Fruit fly (Drosophila melanogaster): ENCODE data around the gene Exo84.
A peak's percentile ranks its signal among the peaks of the same experiment; 100 is the strongest.

Gene Exo84

dm6 chr3R:26041417-26042101 lies 10.5 kb downstream of the Exo84 start, which contains the start of gene gro (continued):
- TF ChIP-seq Taf1 (GFP tag; IDR thresholded peaks at IDR 0.05) = 0 out of 2 replicates have a peak, but pooled peaks have one; percentile 50
- 0 out of 3 replicates have a peak, but pooled peaks have one; percentile 43 for TF ChIP-seq CG7357 (GFP tag; IDR thresholded peaks at IDR 0.05)
- no peak for TF ChIP-seq CkIIα-i1 (GFP tag; IDR thresholded peaks at IDR 0.05)
- TF ChIP-seq bbx (GFP tag; IDR thresholded peaks at IDR 0.05; ENCODE audit: partially characterized antibody) = peak; percentile 85
- no peak for TF ChIP-seq CG3065 (GFP tag; optimal IDR thresholded peaks at IDR 0.05)
- no peak for TF ChIP-seq Neu2 (GFP tag; optimal IDR thresholded peaks at IDR 0.05; ENCODE audit: borderline replicate concordance)
- peak; percentile 100 for TF ChIP-seq CG10267 (tag; optimal IDR thresholded peaks at IDR 0.05)
- no peak for TF ChIP-seq CG6683 (GFP tag; optimal IDR thresholded peaks at IDR 0.05)
- peak; percentile 74 for TF ChIP-seq Scr (GFP tag; IDR thresholded peaks at IDR 0.05; ENCODE audit: partially characterized antibody)
- peak; percentile 26; the same call in 1 of the 3 replicates for TF ChIP-seq zen2 (GFP tag; IDR thresholded peaks at IDR 0.05; ENCODE audit: partially characterized antibody)
- TF ChIP-seq CG6175 (GFP tag; IDR thresholded peaks at IDR 0.05) = 0 out of 3 replicates have a peak, but pooled peaks have one; percentile 60
- peak; percentile 69 for TF ChIP-seq CG6272 (GFP tag; IDR thresholded peaks at IDR 0.05)
- peak; percentile 68 for TF ChIP-seq mld (GFP tag; IDR thresholded peaks at IDR 0.05; ENCODE audit: partially characterized antibody)
- TF ChIP-seq CG17612 (GFP tag; IDR thresholded peaks at IDR 0.05) = no peak
- TF ChIP-seq Ravus (GFP tag; IDR thresholded peaks at IDR 0.05) = no peak
- peak; percentile 26; the same call in 1 of the 2 replicates for TF ChIP-seq ara (GFP tag; IDR thresholded peaks at IDR 0.05)
- TF ChIP-seq CG34224 (GFP tag; IDR thresholded peaks at IDR 0.05; ENCODE audit: partially characterized antibody) = peak; percentile 80
- no peak for TF ChIP-seq fd64A (GFP tag; optimal IDR thresholded peaks at IDR 0.05)
- TF ChIP-seq CG15514 (GFP tag; optimal IDR thresholded peaks at IDR 0.05) = peak; percentile 99
- TF ChIP-seq CG12155 (GFP tag; optimal IDR thresholded peaks at IDR 0.05) = peak; percentile 99
- TF ChIP-seq CG13287 (GFP tag; IDR thresholded peaks at IDR 0.05; ENCODE audit: partially characterized antibody) = peak; percentile 83
- TF ChIP-seq NC2α (GFP tag; optimal IDR thresholded peaks at IDR 0.05) = peak; percentile 54
- TF ChIP-seq CG6654 (GFP tag; optimal IDR thresholded peaks at IDR 0.05) = no peak
- peak; percentile 19 for TF ChIP-seq tio (GFP tag; optimal IDR thresholded peaks at IDR 0.05)
- TF ChIP-seq ftz-f1 (GFP tag; optimal IDR thresholded peaks at IDR 0.05) = no peak
- peak; percentile 71 for TF ChIP-seq CG12104 (GFP tag; optimal IDR thresholded peaks at IDR 0.05)
- TF ChIP-seq Tbp (GFP tag; optimal IDR thresholded peaks at IDR 0.05) = no peak
- peak; percentile 76 for TF ChIP-seq knrl (GFP tag; IDR thresholded peaks at IDR 0.05; ENCODE audit: partially characterized antibody)
- TF ChIP-seq HHEX (GFP tag; optimal IDR thresholded peaks at IDR 0.05) = peak; percentile 68
- TF ChIP-seq kni (GFP tag; optimal IDR thresholded peaks at IDR 0.05) = peak; percentile 40
- no peak for TF ChIP-seq aop (GFP tag; IDR thresholded peaks at IDR 0.05)
- TF ChIP-seq CG1024 (GFP tag; IDR thresholded peaks at IDR 0.05) = peak; percentile 67
- TF ChIP-seq Sry-δ (GFP tag; optimal IDR thresholded peaks at IDR 0.05) = peak; percentile 82
- TF ChIP-seq Nf-YA (GFP tag; IDR thresholded peaks at IDR 0.05) = peak; percentile 58; the same call in 1 of the 2 replicates
- TF ChIP-seq Sry-β (GFP tag; optimal IDR thresholded peaks at IDR 0.05) = peak; percentile 11
- TF ChIP-seq CG11085 (GFP tag; IDR thresholded peaks at IDR 0.05) = peak; percentile 60; the same call in 1 of the 2 replicates
- no peak for TF ChIP-seq Mrtf (GFP tag; IDR thresholded peaks at IDR 0.05)
- peak; percentile 87 for TF ChIP-seq Dp (GFP tag; optimal IDR thresholded peaks at IDR 0.05)
- TF ChIP-seq dysf (GFP tag; IDR thresholded peaks at IDR 0.05) = peak; percentile 84
- peak; percentile 98 for TF ChIP-seq stwl (tag; optimal IDR thresholded peaks at IDR 0.05)
- peak; percentile 23 for TF ChIP-seq CG12219 (GFP tag; optimal IDR thresholded peaks at IDR 0.05)
- peak; percentile 56 for TF ChIP-seq her (GFP tag; optimal IDR thresholded peaks at IDR 0.05)
- peak; percentile 55 for TF ChIP-seq da (GFP tag; optimal IDR thresholded peaks at IDR 0.05)
- peak; percentile 8 for TF ChIP-seq CG13296 (GFP tag; optimal IDR thresholded peaks at IDR 0.05)
- peak; percentile 46 for TF ChIP-seq kay (GFP tag; optimal IDR thresholded peaks at IDR 0.05)
- TF ChIP-seq CG11247 (GFP tag; IDR thresholded peaks at IDR 0.05) = peak; percentile 76
- TF ChIP-seq CG17186 (GFP tag; optimal IDR thresholded peaks at IDR 0.05) = peak; percentile 90
- peak; percentile 54 for TF ChIP-seq yki (optimal IDR thresholded peaks at IDR 0.05)
- peak; percentile 31 for TF ChIP-seq CG17385 (GFP tag; optimal IDR thresholded peaks at IDR 0.05)

Data from whole organism, embryonic.